Worm (Caenorhabditis elegans) whole organism, young adult: ENCODE results near the gene B0554.1.

Experiments used
- F37B4.10 ChIP-seq: fragments of 200-800 bp; sonication (Bioruptor generic); IDR thresholded peaks from 2 replicates; pipeline ENCODE4 v1.3.6; 2022; ENCODE audit warnings: missing genetic modification characterization, missing compliant biosample characterization
- K11D2.4 ChIP-seq: fragments of 200-800 bp; sonication (Bioruptor generic); IDR thresholded peaks from 2 replicates; pipeline ENCODE4 v1.3.6; 2022; ENCODE audit warnings: missing genetic modification reagents, missing genetic modification characterization, missing compliant biosample characterization
- Y53G8AR.9 ChIP-seq: fragments of 200-800 bp; sonication (Bioruptor generic); conservative IDR thresholded peaks from 2 replicates; pipeline ENCODE4 v1.3.6; 2022; ENCODE audit warnings: missing genetic modification reagents, missing genetic modification characterization, missing compliant biosample characterization
- ZK185.1 ChIP-seq: sonication (generic microtip); optimal IDR thresholded peaks from 2 replicates; lab custom pipeline; 2016; ENCODE audit warnings: mild to moderate bottlenecking, missing genetic modification characterization, missing compliant biosample characterization; ENCODE audit not compliant: poor library complexity, severe bottlenecking
- ama-1 ChIP-seq, 3 experiments: fragments of 150-350 bp in 1 of 3; sonication (generic microtip) in 2 of 3; optimal IDR thresholded peaks; 2 replicates each; lab custom pipeline; 2014 to 2018; ENCODE audit warnings: missing biosample characterization in 2 of 3, missing genetic modification characterization in 2 of 3, missing genetic modification reagents in 2 of 3
- ceh-79 ChIP-seq: sonication (generic microtip); optimal IDR thresholded peaks from 2 replicates; lab custom pipeline; 2017; ENCODE audit warnings: mild to moderate bottlenecking, missing genetic modification characterization, missing compliant biosample characterization
- dpl-1 ChIP-seq: fragments of 150-350 bp; optimal IDR thresholded peaks from 2 replicates; lab custom pipeline; 2014; ENCODE audit warnings: missing biosample characterization, missing genetic modification reagents, missing genetic modification characterization
- hrde-1 ChIP-seq: sonication (generic microtip); optimal IDR thresholded peaks from 2 replicates; lab custom pipeline; 2016; ENCODE audit warnings: missing genetic modification characterization, mild to moderate bottlenecking, missing compliant biosample characterization, moderate library complexity, missing genotype, missing genetic modification reagents, borderline replicate concordance
- lsy-27 ChIP-seq: sonication (generic microtip); optimal IDR thresholded peaks from 2 replicates; lab custom pipeline; 2017; ENCODE audit warnings: missing genetic modification characterization, mild to moderate bottlenecking, missing compliant biosample characterization, antibody characterized with exemption, missing genotype, borderline replicate concordance; ENCODE audit not compliant: insufficient read depth
- mcd-1 ChIP-seq: fragments of 200-800 bp; sonication (Bioruptor generic); IDR thresholded peaks from 2 replicates; pipeline ENCODE4 v1.3.6; 2022; ENCODE audit warnings: missing genetic modification reagents, missing genetic modification characterization, missing compliant biosample characterization
- rpc-1 ChIP-seq, 2 experiments: fragments of 150-350 bp in 1 of 2; sonication (generic microtip) in 1 of 2; optimal IDR thresholded peaks; 2 replicates each; lab custom pipeline; 2014 to 2018; ENCODE audit warnings: missing biosample characterization in 1 of 2, missing genetic modification characterization in 1 of 2, missing genetic modification reagents in 1 of 2, missing genotype in 1 of 2
- snpc-4 ChIP-seq, 5 experiments: fragments of 150-350 bp in 1 of 5; sonication (generic microtip) in 4 of 5; optimal IDR thresholded peaks; 2 replicates each; lab custom pipeline; 2014 to 2018; ENCODE audit warnings: missing genetic modification characterization in 5 of 5, missing biosample characterization in 3 of 5, antibody characterized with exemption in 2 of 5, mild to moderate bottlenecking in 2 of 5, missing compliant biosample characterization in 2 of 5, missing genotype in 2 of 5, moderate library complexity in 2 of 5, missing genetic modification reagents in 1 of 5
- sptf-2 ChIP-seq: fragments of 200-800 bp; sonication (Bioruptor generic); optimal IDR thresholded peaks from 2 replicates; lab custom pipeline; 2018; ENCODE audit warnings: mild to moderate bottlenecking, missing genetic modification characterization, missing compliant biosample characterization
- zim-3 ChIP-seq: sonication (generic microtip); optimal IDR thresholded peaks from 2 replicates; lab custom pipeline; 2017; ENCODE audit warnings: mild to moderate bottlenecking, missing genetic modification characterization, moderate library complexity, missing compliant biosample characterization

ce11 chrV:449685-450084 lies 11.5 kb downstream of the B0554.1 start, which contains the start of gene M02H5.8:
- TF ChIP-seq sptf-2 (GFP tag; lab: Kevin White, UChicago) (no peak), Y53G8AR.9 (GFP tag; lab: Robert Waterston, UW) (no peak), rpc-1 (optimal IDR thresholded peaks at IDR 0.05; lab: Kevin White, UChicago) (no peak), rpc-1 (tag; optimal IDR thresholded peaks at IDR 0.05; lab: Kevin White, UChicago) (no peak), K11D2.4 (no peak), lsy-27 (no peak), ZK185.1 (tag; lab: Kevin White, UChicago) (no peak), F37B4.10 (no peak), ceh-79 (tag; lab: Kevin White, UChicago) (no peak), snpc-4 (GFP tag; optimal IDR thresholded peaks at IDR 0.05; lab: Kevin White, UChicago) (no peak), snpc-4 (tag; optimal IDR thresholded peaks at IDR 0.05; lab: Kevin White, UChicago) (no peak), ama-1 (optimal IDR thresholded peaks at IDR 0.05; lab: Kevin White, UChicago) (no peak), ama-1 (GFP tag; optimal IDR thresholded peaks at IDR 0.05; lab: Kevin White, UChicago) (no peak), zim-3 (tag; lab: Kevin White, UChicago) (no peak), mcd-1 (GFP tag; lab: Robert Waterston, UW) (no peak), dpl-1 (GFP tag; lab: Kevin White, UChicago) (no peak), hrde-1 (no peak)
